Fruit fly (Drosophila melanogaster) S2 (cell line): Measurements from ENCODE around the gene Mekk1.

Experiments
- CG8478 ChIP-seq: fragments of >200 bp; optimal IDR thresholded peaks from 2 replicates; lab custom pipeline; 2018
- CTCF ChIP-seq, 2 experiments: fragments of >200 bp; optimal IDR thresholded peaks; 2 replicates each; lab custom pipeline; 2018

Mekk1 gene

DNA sequence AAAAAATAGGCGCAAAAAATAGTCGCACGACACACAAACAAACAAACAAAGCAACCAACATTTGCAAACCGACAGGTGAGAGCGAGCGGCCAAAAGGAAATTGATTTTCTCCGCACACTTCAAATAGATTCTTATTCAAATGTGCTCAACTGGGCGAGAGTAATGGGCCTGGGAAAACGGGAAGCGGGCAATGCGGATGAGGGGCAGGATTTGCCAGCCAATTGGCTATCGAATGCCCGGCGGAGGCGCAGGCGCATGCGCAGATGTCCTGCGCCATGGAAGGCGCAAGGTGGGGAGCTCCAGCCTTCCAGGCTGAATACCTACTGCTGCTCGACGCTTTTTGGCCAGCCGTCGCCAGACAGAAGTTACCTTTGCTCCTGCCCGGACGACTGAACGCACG is 38.2 kb downstream of the Mekk1 start, which contains the start of the genes ChAT and VAChT:
Gene ChAT, plus strand, starts transcription at position 352 of the 400 bp plus-strand sequence.
Gene VAChT, plus strand, starts transcription at position 352 of the 400 bp plus-strand sequence.
- TF ChIP-seq CG8478: no peak
- no peak for TF ChIP-seq CTCF (optimal IDR thresholded peaks at IDR 0.05; lab: Kevin White, UChicago)

DNA sequence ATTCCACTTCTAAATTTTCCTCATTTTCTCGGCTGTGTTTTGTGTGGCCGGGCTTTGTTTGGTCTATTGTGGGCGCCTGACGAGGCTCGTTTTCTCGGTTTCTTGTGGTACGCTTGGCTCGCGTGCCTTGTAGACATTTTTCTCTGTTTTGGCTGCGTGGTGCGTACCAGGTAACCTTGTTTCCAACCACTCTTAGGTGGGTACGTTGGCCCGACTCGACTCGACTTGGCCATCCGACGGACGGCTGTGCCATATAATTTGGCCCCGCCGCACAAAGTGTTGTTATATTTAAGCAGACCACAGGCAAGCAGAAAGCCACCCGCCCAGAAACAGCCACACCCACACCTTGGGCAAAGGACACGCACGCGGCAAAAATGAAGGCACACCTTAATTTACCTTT is 39.9 kb downstream of the Mekk1 start:
- no peak for TF ChIP-seq CTCF (optimal IDR thresholded peaks at IDR 0.05; lab: Kevin White, UChicago)
- no peak for TF ChIP-seq CG8478

DNA sequence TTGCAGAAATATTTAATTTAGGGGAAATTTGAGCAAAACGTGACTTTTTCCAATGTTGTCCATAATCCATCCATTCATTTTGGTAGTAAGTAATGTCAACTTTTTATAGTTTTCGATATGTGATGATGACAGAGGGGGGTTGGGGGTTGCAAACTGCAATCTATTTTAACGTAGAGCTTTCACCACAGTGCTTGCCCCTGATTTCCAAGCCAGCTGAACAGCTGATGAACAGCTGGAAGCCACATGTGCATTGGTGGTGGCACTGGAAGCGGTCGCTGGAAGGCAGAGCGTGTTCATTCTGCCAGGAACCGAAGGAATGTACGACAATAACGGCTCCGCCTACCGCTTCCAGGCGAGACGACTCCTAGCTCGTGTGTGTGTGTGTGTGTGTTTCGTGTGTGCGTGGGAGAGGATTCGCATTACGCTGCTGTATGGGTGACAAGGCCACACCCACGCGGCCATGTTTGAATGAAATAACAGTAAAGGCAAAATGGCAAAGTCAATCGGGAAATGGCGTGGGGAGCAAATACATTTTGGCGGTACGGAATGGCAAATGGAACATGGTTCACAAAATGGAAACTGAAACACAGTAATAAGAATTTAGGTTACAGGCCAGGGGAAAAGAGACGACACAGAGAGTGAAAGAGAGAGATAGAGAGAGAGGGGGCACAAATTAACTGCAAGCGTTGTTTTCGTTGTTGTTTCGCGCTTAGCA is 44.4 kb downstream of the Mekk1 start:
- TF ChIP-seq CG8478 (no peak), CTCF (optimal IDR thresholded peaks at IDR 0.05; lab: Kevin White, UChicago) (no peak)

DNA sequence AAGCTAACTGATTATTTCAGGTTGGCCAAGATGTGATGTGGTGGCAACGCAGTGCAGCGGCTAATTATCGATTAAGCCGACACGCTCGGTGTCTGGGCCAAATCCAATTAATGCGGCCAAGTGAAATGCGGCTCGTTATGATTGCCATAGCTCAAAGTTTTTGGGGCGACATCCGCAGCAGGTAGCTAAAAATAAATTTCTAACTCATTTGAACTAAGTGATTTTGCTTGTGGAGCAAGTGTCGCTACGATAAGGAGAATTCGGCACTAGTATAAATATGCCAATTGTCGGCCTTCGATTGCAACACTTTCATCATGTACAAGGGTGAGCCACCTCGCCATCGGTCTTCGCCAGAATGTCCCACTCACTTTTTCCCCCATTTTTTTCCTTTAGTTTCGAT is 48.4 kb downstream of the Mekk1 start, which contains the start of gene CG34282:
Gene CG34282, plus strand, starts transcription at position 301 of the 400 bp plus-strand sequence.
- TF ChIP-seq CTCF (optimal IDR thresholded peaks at IDR 0.05; lab: Kevin White, UChicago): no peak
- no peak for TF ChIP-seq CG8478

DNA sequence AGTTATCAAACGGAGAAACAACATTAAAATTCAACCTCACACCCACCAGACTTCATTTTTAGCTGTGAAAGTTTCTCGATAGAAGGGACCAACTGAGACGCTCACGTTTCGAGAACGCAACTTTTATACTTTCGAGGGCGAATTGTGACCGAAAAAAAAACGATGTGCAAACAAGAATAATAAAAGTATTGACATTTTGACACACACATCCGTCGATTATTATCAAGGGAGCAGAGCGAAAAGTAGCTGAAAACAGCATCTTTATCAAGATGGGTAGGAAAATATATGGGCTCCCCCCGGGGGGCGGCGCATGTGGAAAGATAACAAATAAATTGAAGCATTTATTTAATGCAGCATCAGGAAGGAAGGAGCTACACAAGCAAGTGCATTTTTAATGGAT is 49.8 kb downstream of the Mekk1 start, which contains the start of gene CG14300:
Gene CG14300, minus strand, starts transcription at position 101 of the 400 bp plus-strand sequence.
- TF ChIP-seq CG8478: no peak
- TF ChIP-seq CTCF (optimal IDR thresholded peaks at IDR 0.05; lab: Kevin White, UChicago): no peak

DNA sequence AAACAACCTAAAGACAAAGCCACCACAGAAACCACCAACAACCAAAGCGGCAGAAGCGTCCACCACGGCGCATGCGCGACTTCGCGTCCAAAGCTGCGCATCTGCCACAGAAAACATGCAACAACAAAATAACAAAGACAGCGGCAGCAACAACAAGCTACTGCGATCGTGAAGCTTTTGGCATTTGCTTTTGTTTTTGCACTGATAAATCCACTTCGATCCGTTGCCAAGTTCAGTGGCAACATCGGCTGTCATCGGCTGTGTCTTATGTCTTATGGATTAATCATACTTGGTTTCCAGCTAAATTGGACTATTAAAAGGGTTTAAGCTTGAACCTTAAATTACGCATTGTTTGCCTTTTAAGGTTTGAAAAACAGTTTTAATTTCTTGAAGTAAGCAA is 50.8 kb downstream of the Mekk1 start, which contains the start of gene Muc91C:
Gene Muc91C, minus strand, starts transcription at position 101 of the 400 bp plus-strand sequence.
- no peak for TF ChIP-seq CG8478
- TF ChIP-seq CTCF (optimal IDR thresholded peaks at IDR 0.05; lab: Kevin White, UChicago): no peak
